Worm (Caenorhabditis elegans) whole organism, L4 larva: ENCODE results near the gene rnh-1.2.
"Not testable (repeated sequence)": the region's sequence is repeated elsewhere in the genome, so short reads cannot be mapped to it uniquely, and the experiment has no call there.

Source experiments
- F26F4.8 ChIP-seq: fragments of 200-800 bp; sonication (Bioruptor generic); conservative IDR thresholded peaks from 2 replicates; pipeline ENCODE4 v1.3.6; 2022; ENCODE audit warnings: missing genetic modification characterization, missing compliant biosample characterization
- F44E2.7 ChIP-seq: fragments of 200-800 bp; sonication (Bioruptor generic); IDR thresholded peaks from 2 replicates; pipeline ENCODE4 v2.1.2; 2022; ENCODE audit warnings: missing genetic modification characterization, missing compliant biosample characterization
- R02D3.7 ChIP-seq: fragments of 150-350 bp; sonication (generic microtip); optimal IDR thresholded peaks from 3 replicates; lab custom pipeline; 2014; ENCODE audit warnings: missing biosample characterization, missing genetic modification characterization
- T20F7.1 ChIP-seq: fragments of 200-800 bp; sonication (Bioruptor generic); optimal IDR thresholded peaks from 2 replicates; lab custom pipeline; 2018; ENCODE audit warnings: mild to moderate bottlenecking, missing genetic modification characterization, missing compliant biosample characterization
- T26A8.4 ChIP-seq: fragments of 200-800 bp; sonication (Bioruptor generic); IDR thresholded peaks from 2 replicates; pipeline ENCODE4 v1.3.6; 2022; ENCODE audit warnings: missing genetic modification characterization, missing compliant biosample characterization
- Y48G9A.11 ChIP-seq: fragments of 200-800 bp; sonication (Bioruptor generic); IDR thresholded peaks from 2 replicates; pipeline ENCODE4 v1.3.6; 2022; ENCODE audit warnings: missing genetic modification reagents, missing genetic modification characterization, missing compliant biosample characterization
- Y5F2A.4 ChIP-seq: fragments of 200-800 bp; sonication (Bioruptor generic); optimal IDR thresholded peaks from 2 replicates; lab custom pipeline; 2018; ENCODE audit warnings: mild to moderate bottlenecking, missing genetic modification characterization, missing compliant biosample characterization
- aha-1 ChIP-seq: fragments of 150-350 bp; peaks from one replicate; lab custom pipeline; 2014; ENCODE audit warnings: missing biosample characterization, missing genetic modification characterization
- arid-1 ChIP-seq: fragments of 200-800 bp; sonication (Bioruptor generic); conservative IDR thresholded peaks from 2 replicates; pipeline ENCODE4 v1.3.6; 2022; ENCODE audit warnings: missing genetic modification reagents, missing genetic modification characterization, missing compliant biosample characterization
- ceh-20 ChIP-seq: fragments of 200-800 bp; sonication (Bioruptor generic); IDR thresholded peaks from 2 replicates; pipeline ENCODE4 v1.3.6; 2022; ENCODE audit warnings: missing genetic modification reagents, missing genetic modification characterization, missing compliant biosample characterization
- ceh-32 ChIP-seq: sonication (generic microtip); optimal IDR thresholded peaks from 2 replicates; lab custom pipeline; 2016; ENCODE audit warnings: mild to moderate bottlenecking, missing genetic modification characterization, missing compliant biosample characterization; ENCODE audit not compliant: poor library complexity
- ceh-62 ChIP-seq: sonication (generic microtip); optimal IDR thresholded peaks from 2 replicates; lab custom pipeline; 2017; ENCODE audit warnings: missing biosample characterization, missing genetic modification characterization
- ctbp-1 ChIP-seq: fragments of 200-800 bp; sonication (Bioruptor generic); IDR thresholded peaks from 2 replicates; pipeline ENCODE4 v1.3.6; 2022; ENCODE audit warnings: missing genetic modification reagents, missing genetic modification characterization, missing compliant biosample characterization
- daf-16 ChIP-seq, 3 experiments: sonication (generic microtip); optimal IDR thresholded peaks; 2 replicates each; lab custom pipeline; 2016 to 2017; ENCODE audit warnings: missing genetic modification characterization in 3 of 3, missing genetic modification reagents in 3 of 3, mild to moderate bottlenecking in 2 of 3, missing compliant biosample characterization in 2 of 3, missing biosample characterization in 1 of 3, moderate library complexity in 1 of 3
- dmd-8 ChIP-seq: fragments of 200-800 bp; sonication (Bioruptor generic); IDR thresholded peaks from 2 replicates; pipeline ENCODE4 v1.3.6; 2022; ENCODE audit warnings: missing genetic modification characterization, missing compliant biosample characterization
- duxl-1 ChIP-seq: sonication (generic microtip); optimal IDR thresholded peaks from 2 replicates; lab custom pipeline; 2016; ENCODE audit warnings: mild to moderate bottlenecking, missing genetic modification characterization, moderate library complexity, missing compliant biosample characterization; ENCODE audit not compliant: poor library complexity
- hlh-11 ChIP-seq: fragments of 200-800 bp; sonication (Bioruptor generic); optimal IDR thresholded peaks from 2 replicates; lab custom pipeline; 2018; ENCODE audit warnings: mild to moderate bottlenecking, missing genetic modification characterization, missing compliant biosample characterization
- hmg-1.1 ChIP-seq: fragments of 200-800 bp; sonication (Bioruptor generic); IDR thresholded peaks from 2 replicates; pipeline ENCODE4 v1.3.6; 2022; ENCODE audit warnings: missing genetic modification reagents, missing genetic modification characterization, missing compliant biosample characterization
- lin-15B ChIP-seq: fragments of 150-350 bp; sonication (generic microtip); optimal IDR thresholded peaks from 3 replicates; lab custom pipeline; 2014; ENCODE audit warnings: missing biosample characterization, missing genetic modification characterization
- madf-5 ChIP-seq, 2 experiments: fragments of 200-800 bp; sonication (Bioruptor generic); IDR thresholded peaks; 2 replicates each; pipeline ENCODE4 v1.3.6; 2022; ENCODE audit warnings: missing compliant biosample characterization in 2 of 2, missing genetic modification characterization in 2 of 2
- madf-9 ChIP-seq: fragments of 200-800 bp; sonication (Bioruptor generic); conservative IDR thresholded peaks from 2 replicates; pipeline ENCODE4 v1.3.6; 2022; ENCODE audit warnings: missing genetic modification reagents, missing genetic modification characterization, missing compliant biosample characterization
- mdl-1 ChIP-seq, 2 experiments: fragments of 150-350 bp in 1 of 2; sonication (generic microtip) in 1 of 2; optimal IDR thresholded peaks; 2 replicates each; lab custom pipeline; 2014 to 2017; ENCODE audit warnings: missing biosample characterization in 2 of 2, missing genetic modification characterization in 2 of 2
- mdt-29 ChIP-seq: fragments of 200-800 bp; sonication (Bioruptor generic); IDR thresholded peaks from 2 replicates; pipeline ENCODE4 v1.3.6; 2022; ENCODE audit warnings: missing genetic modification reagents, missing genetic modification characterization, missing compliant biosample characterization
- mxl-2 ChIP-seq: fragments of 200-800 bp; sonication (Bioruptor generic); conservative IDR thresholded peaks from 2 replicates; pipeline ENCODE4 v1.3.6; 2022; ENCODE audit warnings: missing genetic modification reagents, missing genetic modification characterization, missing compliant biosample characterization
- nhr-10 ChIP-seq: fragments of 150-350 bp; optimal IDR thresholded peaks from 2 replicates; lab custom pipeline; 2014; ENCODE audit warnings: missing biosample characterization, missing genetic modification characterization
- nhr-6 ChIP-seq: fragments of 150-350 bp; optimal IDR thresholded peaks from 2 replicates; lab custom pipeline; 2014; ENCODE audit warnings: missing biosample characterization, missing genetic modification characterization
- saeg-2 ChIP-seq: fragments of 200-800 bp; sonication (Bioruptor generic); IDR thresholded peaks from 2 replicates; pipeline ENCODE4 v1.3.6; 2022; ENCODE audit warnings: missing genetic modification reagents, missing genetic modification characterization, missing compliant biosample characterization
- sdz-12 ChIP-seq: fragments of 200-800 bp; sonication (Bioruptor generic); optimal IDR thresholded peaks from 2 replicates; lab custom pipeline; 2018; ENCODE audit warnings: mild to moderate bottlenecking, missing genetic modification characterization, missing compliant biosample characterization
- set-16 ChIP-seq: fragments of 200-800 bp; sonication (Bioruptor generic); IDR thresholded peaks from 2 replicates; pipeline ENCODE4 v1.3.6; 2022; ENCODE audit warnings: missing genetic modification reagents, missing genetic modification characterization, missing compliant biosample characterization
- tra-1 ChIP-seq: fragments of 200-800 bp; sonication (Bioruptor generic); IDR thresholded peaks from 2 replicates; pipeline ENCODE4 v1.3.6; 2022; ENCODE audit warnings: missing genetic modification reagents, missing genetic modification characterization, missing compliant biosample characterization
- unc-39 ChIP-seq: sonication (generic microtip); optimal IDR thresholded peaks from 2 replicates; lab custom pipeline; 2017; ENCODE audit warnings: missing biosample characterization, missing genetic modification characterization
- unc-62 ChIP-seq, 3 experiments: fragments of 150-350 bp in 1 of 3; sonication (generic microtip); optimal IDR thresholded peaks in 2 of 3; peaks in 1 of 3; 1 replicate in 1 of 3; 2 replicates in 2 of 3; lab custom pipeline; 2014 to 2017; ENCODE audit warnings: missing biosample characterization in 3 of 3, missing genetic modification characterization in 3 of 3, missing genetic modification reagents in 3 of 3, missing genotype in 1 of 3
- zfp-2 ChIP-seq: sonication (generic microtip); optimal IDR thresholded peaks from 2 replicates; lab custom pipeline; 2016; ENCODE audit warnings: mild to moderate bottlenecking, missing genetic modification characterization, missing compliant biosample characterization
- zfp-3 ChIP-seq: fragments of 200-800 bp; sonication (Bioruptor generic); conservative IDR thresholded peaks from 2 replicates; pipeline ENCODE4 v1.3.6; 2022; ENCODE audit warnings: missing genetic modification reagents, missing genetic modification characterization, missing compliant biosample characterization
- zip-11 ChIP-seq: fragments of 200-800 bp; sonication (Bioruptor generic); IDR thresholded peaks from 2 replicates; pipeline ENCODE4 v1.3.6; 2022; ENCODE audit warnings: missing genetic modification characterization, missing compliant biosample characterization

The rnh-1.2 gene

ce11 chrII:9868698-9869097 lies 26.9 kb upstream of the rnh-1.2 start, which contains the start of gene old-1:
old-1 (minus strand) TSS chrII:9868747.
- TF ChIP-seq madf-5 (GFP tag; IDR thresholded peaks at IDR 0.05; lab: Robert Waterston, UW) (no peak), mdl-1 (tag; optimal IDR thresholded peaks at IDR 0.05; lab: Kevin White, UChicago) (no peak), hmg-1.1 (no peak), nhr-6 (tag; lab: Kevin White, UChicago) (no peak), dmd-8 (GFP tag; lab: Robert Waterston, UW) (no peak), T20F7.1 (GFP tag; lab: Kevin White, UChicago) (no peak), F44E2.7 (GFP tag; lab: Robert Waterston, UW) (no peak), ceh-62 (no peak), hlh-11 (no peak), nhr-10 (tag; lab: Kevin White, UChicago) (no peak), lin-15B (no peak), sdz-12 (GFP tag; lab: Kevin White, UChicago) (no peak), T26A8.4 (GFP tag; lab: Robert Waterston, UW) (no peak), ceh-20 (GFP tag; lab: Robert Waterston, UW) (no peak), R02D3.7 (tag; lab: Kevin White, UChicago) (no peak), saeg-2 (GFP tag; lab: Robert Waterston, UW) (no peak), mdt-29 (GFP tag; lab: Robert Waterston, UW) (no peak)
- TF ChIP-seq, all 104 proteins: peak for 0

- TF ChIP-seq unc-62 (GFP tag; optimal IDR thresholded peaks at IDR 0.05 in 1 of 2; lab: Kevin White, UChicago) (peak in 1 of 2 experiments; percentile 65), unc-62 (tag; optimal IDR thresholded peaks at IDR 0.05; lab: Kevin White, UChicago) (no peak), zfp-2 (tag; lab: Kevin White, UChicago) (no peak), aha-1 (tag; lab: Kevin White, UChicago) (peak; percentile 63)
Measured at ce11 chrII:9868207-9868606, 26.4 kb upstream of the rnh-1.2 start.

ce11 chrII:9866378-9866777 lies 24.5 kb upstream of the rnh-1.2 start, which contains the start of gene chil-1:
chil-1 (minus strand) TSS chrII:9866478.
- not testable (repeated sequence) for TF ChIP-seq saeg-2, tra-1, mxl-2 (GFP tag; lab: Robert Waterston, UW)

- no peak for TF ChIP-seq unc-62 (GFP tag; optimal IDR thresholded peaks at IDR 0.05 in 1 of 2; lab: Kevin White, UChicago)
- TF ChIP-seq unc-62 (tag; optimal IDR thresholded peaks at IDR 0.05; lab: Kevin White, UChicago), result no peak
- TF ChIP-seq, all 104 proteins: peak for 0
Measured at ce11 chrII:9862147-9862546, 20.3 kb upstream of the rnh-1.2 start, which contains the start of gene C08H9.18. C08H9.18 (minus strand) TSS chrII:9862247.

ce11 chrII:9861394-9861793 lies 19.6 kb upstream of the rnh-1.2 start, which contains the start of gene chil-3:
chil-3 (minus strand) TSS chrII:9861494.
- TF ChIP-seq daf-16 (GFP tag; optimal IDR thresholded peaks at IDR 0.05; lab: Kevin White, UChicago) (no peak), daf-16 (tag; optimal IDR thresholded peaks at IDR 0.05; lab: Kevin White, UChicago) (no peak), ceh-32 (no peak), zfp-3 (no peak), zip-11 (GFP tag; lab: Robert Waterston, UW) (no peak), Y48G9A.11 (no peak), R02D3.7 (tag; lab: Kevin White, UChicago) (no peak), ctbp-1 (no peak), duxl-1 (tag; lab: Kevin White, UChicago) (no peak), F26F4.8 (GFP tag; lab: Robert Waterston, UW) (no peak), set-16 (GFP tag; lab: Robert Waterston, UW) (no peak), unc-39 (tag; lab: Kevin White, UChicago) (no peak), sdz-12 (GFP tag; lab: Kevin White, UChicago) (no peak), madf-9 (GFP tag; lab: Robert Waterston, UW) (no peak), madf-5 (GFP tag; IDR thresholded peaks at IDR 0.05; lab: Robert Waterston, UW) (no peak), Y5F2A.4 (no peak), arid-1 (GFP tag; lab: Robert Waterston, UW) (no peak)
